Worm (Caenorhabditis elegans): ENCODE results near the gene acs-19.

- TF ChIP-seq snpc-4 (GFP tag; optimal IDR thresholded peaks at IDR 0.05) (no peak), snpc-4 (tag; optimal IDR thresholded peaks at IDR 0.05) (no peak), attf-5 (GFP tag; optimal IDR thresholded peaks at IDR 0.05) (peak; percentile 0), C17E4.6 (GFP tag; IDR thresholded peaks at IDR 0.05) (no peak), nfyb-1 (GFP tag; IDR thresholded peaks at IDR 0.05) (peak; percentile 68)
Measured at ce11 chrIII:3902588-3903325, 38.5 kb downstream of the acs-19 start.
